Fruit fly (Drosophila melanogaster) whole organism, embryonic: ENCODE results near the gene CG14258.

Experiments
- Aef1 ChIP-seq: fragments of 200-800 bp; sonication (Bioruptor generic); IDR thresholded peaks from 3 replicates; pipeline ENCODE4 v1.3.6; 2022; ENCODE audit warnings: missing biosample characterization, missing genetic modification characterization
- Bteb2 ChIP-seq: fragments of 200-800 bp; sonication (Bioruptor generic); optimal IDR thresholded peaks from 2 replicates; lab custom pipeline; 2016; ENCODE audit warnings: missing biosample characterization, missing genetic modification characterization
- CG10654 ChIP-seq: fragments of 200-800 bp; sonication (Bioruptor generic); optimal IDR thresholded peaks from 2 replicates; lab custom pipeline; 2016; ENCODE audit warnings: missing biosample characterization, missing genetic modification characterization
- CG14710 ChIP-seq: fragments of 200-800 bp; sonication (Bioruptor generic); optimal IDR thresholded peaks from 3 replicates; lab custom pipeline; 2019; ENCODE audit warnings: missing biosample characterization, mild to moderate bottlenecking, missing genetic modification characterization, moderate library complexity
- CG1529 ChIP-seq: fragments of 200-800 bp; sonication (Bioruptor generic); optimal IDR thresholded peaks from 3 replicates; lab custom pipeline; 2018; ENCODE audit warnings: missing biosample characterization, missing genetic modification characterization
- CG16815 ChIP-seq: fragments of 200-800 bp; sonication (Bioruptor generic); optimal IDR thresholded peaks from 3 replicates; lab custom pipeline; 2017; ENCODE audit warnings: missing biosample characterization, mild to moderate bottlenecking, missing genetic modification characterization
- CG17361 ChIP-seq: fragments of 200-800 bp; sonication (Bioruptor generic); IDR thresholded peaks from 3 replicates; pipeline ENCODE4 v1.3.6; 2022; ENCODE audit warnings: missing biosample characterization, missing genetic modification characterization
- CG18011 ChIP-seq: fragments of 200-800 bp; sonication (Bioruptor generic); optimal IDR thresholded peaks from 2 replicates; lab custom pipeline; 2017; ENCODE audit warnings: missing biosample characterization, missing genetic modification characterization, mild to moderate bottlenecking, moderate library complexity, missing genotype
- CG2120 ChIP-seq: fragments of 200-800 bp; sonication (Bioruptor generic); optimal IDR thresholded peaks from 3 replicates; lab custom pipeline; 2016; ENCODE audit warnings: missing biosample characterization, missing genetic modification characterization
- CG5953 ChIP-seq: fragments of 200-800 bp; sonication (Bioruptor generic); IDR thresholded peaks from 2 replicates; pipeline ENCODE4 v1.3.6; 2022; ENCODE audit warnings: missing biosample characterization, missing genetic modification characterization
- CG7745 ChIP-seq: fragments of 200-800 bp; sonication (Bioruptor generic); optimal IDR thresholded peaks from 2 replicates; lab custom pipeline; 2018; ENCODE audit warnings: missing biosample characterization, mild to moderate bottlenecking, missing genetic modification characterization, moderate library complexity
- CG7786 ChIP-seq: fragments of 200-800 bp; sonication (Bioruptor generic); optimal IDR thresholded peaks from 2 replicates; lab custom pipeline; 2016; ENCODE audit warnings: missing biosample characterization, missing genetic modification characterization
- CG9437 ChIP-seq: fragments of 200-800 bp; sonication (Bioruptor generic); optimal IDR thresholded peaks from 2 replicates; lab custom pipeline; 2018; ENCODE audit warnings: missing biosample characterization, mild to moderate bottlenecking, missing genetic modification characterization
- CG9609 ChIP-seq: fragments of 200-800 bp; sonication (Bioruptor generic); optimal IDR thresholded peaks from 3 replicates; lab custom pipeline; 2016; ENCODE audit warnings: missing biosample characterization, missing genetic modification characterization
- CHES-1-like ChIP-seq: fragments of 200-800 bp; sonication (Bioruptor generic); optimal IDR thresholded peaks from 2 replicates; lab custom pipeline; 2016; ENCODE audit warnings: missing biosample characterization, missing genetic modification characterization
- CrebB ChIP-seq: fragments of 200-800 bp; sonication (Bioruptor generic); optimal IDR thresholded peaks from 3 replicates; lab custom pipeline; 2018; ENCODE audit warnings: missing biosample characterization, mild to moderate bottlenecking, missing genetic modification characterization
- D19A ChIP-seq: fragments of 200-800 bp; optimal IDR thresholded peaks from 3 replicates; lab custom pipeline; 2019; ENCODE audit warnings: missing biosample characterization, mild to moderate bottlenecking, missing genetic modification characterization, moderate library complexity
- Doc2 ChIP-seq: fragments of 200-800 bp; sonication (Bioruptor generic); IDR thresholded peaks from 2 replicates; pipeline ENCODE4 v1.3.6; 2022; ENCODE audit warnings: missing biosample characterization, missing genetic modification characterization
- Doc3 ChIP-seq: fragments of 200-800 bp; sonication (Bioruptor generic); IDR thresholded peaks from 3 replicates; pipeline ENCODE4 v1.3.6; 2022; ENCODE audit warnings: missing biosample characterization, missing genetic modification characterization; ENCODE audit not compliant: partially characterized antibody
- E2f1 ChIP-seq: fragments of 200-800 bp; sonication (Bioruptor generic); IDR thresholded peaks from 2 replicates; pipeline ENCODE4 v1.3.6; 2022; ENCODE audit warnings: missing biosample characterization, missing genetic modification characterization
- H15 ChIP-seq: fragments of 200-800 bp; sonication (Bioruptor generic); IDR thresholded peaks from 3 replicates; pipeline ENCODE4 v1.3.6; 2022; ENCODE audit warnings: missing biosample characterization, missing genetic modification characterization
- HLH3B ChIP-seq: fragments of 200-800 bp; sonication (Bioruptor generic); IDR thresholded peaks from 2 replicates; pipeline ENCODE4 v1.3.6; 2022; ENCODE audit warnings: missing biosample characterization, missing genetic modification characterization
- HLH4C ChIP-seq: fragments of 200-800 bp; sonication (Bioruptor generic); IDR thresholded peaks from 3 replicates; pipeline ENCODE4 v1.3.6; 2022; ENCODE audit warnings: missing biosample characterization, missing genetic modification characterization; ENCODE audit not compliant: partially characterized antibody
- Hey ChIP-seq: fragments of 200-800 bp; sonication (Bioruptor generic); optimal IDR thresholded peaks from 3 replicates; lab custom pipeline; 2018; ENCODE audit warnings: missing biosample characterization, mild to moderate bottlenecking, missing genetic modification characterization
- Hr39 ChIP-seq: fragments of >200 bp; optimal IDR thresholded peaks from 2 replicates; lab custom pipeline; 2017
- MBD-R2 ChIP-seq: fragments of 200-800 bp; sonication (Bioruptor generic); IDR thresholded peaks from 2 replicates; pipeline ENCODE4 v1.3.6; 2022; ENCODE audit warnings: missing biosample characterization, missing genetic modification characterization
- Med ChIP-seq: fragments of 200-800 bp; sonication (Bioruptor generic); peaks from one replicate; lab custom pipeline; 2016; ENCODE audit warnings: missing biosample characterization, missing genetic modification characterization, mild to moderate bottlenecking, inconsistent platforms, moderate library complexity
- Mrtf ChIP-seq: fragments of 200-800 bp; sonication (Bioruptor generic); IDR thresholded peaks from 3 replicates; pipeline ENCODE4 v1.3.6; 2022; ENCODE audit warnings: missing biosample characterization, missing genetic modification characterization
- Oli ChIP-seq: fragments of 200-800 bp; sonication (Bioruptor generic); optimal IDR thresholded peaks from 2 replicates; lab custom pipeline; 2018; ENCODE audit warnings: missing biosample characterization, mild to moderate bottlenecking, missing genetic modification characterization, moderate library complexity
- Sry-δ ChIP-seq: fragments of 200-800 bp; sonication (Bioruptor generic); optimal IDR thresholded peaks from 2 replicates; lab custom pipeline; 2016; ENCODE audit warnings: missing biosample characterization, missing genetic modification characterization
- Xbp1 ChIP-seq: fragments of 200-800 bp; sonication (Bioruptor generic); optimal IDR thresholded peaks from 3 replicates; lab custom pipeline; 2016; ENCODE audit warnings: missing biosample characterization, mild to moderate bottlenecking, missing genetic modification characterization
- abd-A ChIP-seq: fragments of 200-800 bp; sonication (Bioruptor generic); optimal IDR thresholded peaks from 3 replicates; lab custom pipeline; 2019; ENCODE audit warnings: missing biosample characterization, mild to moderate bottlenecking, missing genetic modification characterization, moderate library complexity
- btn ChIP-seq: fragments of 200-800 bp; sonication (Bioruptor generic); optimal IDR thresholded peaks from 2 replicates; lab custom pipeline; 2016; ENCODE audit warnings: missing biosample characterization, missing genetic modification characterization
- cas ChIP-seq: fragments of 200-800 bp; sonication (Bioruptor generic); IDR thresholded peaks from 2 replicates; pipeline ENCODE4 v1.3.6; 2022; ENCODE audit warnings: missing biosample characterization, missing genetic modification characterization
- corto ChIP-seq: fragments of 200-800 bp; sonication (Bioruptor generic); optimal IDR thresholded peaks from 2 replicates; lab custom pipeline; 2016; ENCODE audit warnings: missing biosample characterization, mild to moderate bottlenecking, missing genetic modification characterization, moderate library complexity
- crc ChIP-seq: fragments of 200-800 bp; sonication (Bioruptor generic); optimal IDR thresholded peaks from 2 replicates; lab custom pipeline; 2016; ENCODE audit warnings: missing biosample characterization, missing genetic modification characterization
- emc ChIP-seq: fragments of 200-800 bp; sonication (Bioruptor generic); optimal IDR thresholded peaks from 2 replicates; lab custom pipeline; 2016; ENCODE audit warnings: missing biosample characterization, missing genetic modification characterization
- fd64A ChIP-seq: fragments of 200-800 bp; sonication (Bioruptor generic); optimal IDR thresholded peaks from 3 replicates; lab custom pipeline; 2018; ENCODE audit warnings: missing biosample characterization, mild to moderate bottlenecking, missing genetic modification characterization
- gcm ChIP-seq: fragments of 200-800 bp; sonication (Bioruptor generic); optimal IDR thresholded peaks from 2 replicates; lab custom pipeline; 2019; ENCODE audit warnings: missing biosample characterization, mild to moderate bottlenecking, missing genetic modification characterization, moderate library complexity
- knrl ChIP-seq: fragments of 200-800 bp; sonication (Bioruptor generic); IDR thresholded peaks from 3 replicates; pipeline ENCODE4 v1.3.6; 2022; ENCODE audit warnings: missing biosample characterization, missing genetic modification characterization; ENCODE audit not compliant: partially characterized antibody
- lov ChIP-seq, 2 experiments: fragments of 200-800 bp in 1 of 2; fragments of >200 bp in 1 of 2; sonication (Bioruptor generic) in 1 of 2; IDR thresholded peaks in 1 of 2; optimal IDR thresholded peaks in 1 of 2; 2 replicates in 1 of 2; 3 replicates in 1 of 2; pipeline versions ENCODE4 v1.3.6 to Lab custom; 2017 to 2022; ENCODE audit warnings: missing biosample characterization in 1 of 2, missing genetic modification characterization in 1 of 2
- luna ChIP-seq: fragments of 200-800 bp; sonication (Bioruptor generic); optimal IDR thresholded peaks from 2 replicates; lab custom pipeline; 2016; ENCODE audit warnings: missing biosample characterization, missing genetic modification characterization
- mam ChIP-seq: fragments of 200-800 bp; sonication (Bioruptor generic); optimal IDR thresholded peaks from 3 replicates; lab custom pipeline; 2016; ENCODE audit warnings: missing biosample characterization, missing genetic modification characterization
- nerfin-1 ChIP-seq: fragments of 200-800 bp; sonication (Bioruptor generic); optimal IDR thresholded peaks from 3 replicates; lab custom pipeline; 2019; ENCODE audit warnings: missing biosample characterization, mild to moderate bottlenecking, missing genetic modification characterization, moderate library complexity
- odd ChIP-seq: fragments of 200-800 bp; sonication (Bioruptor generic); optimal IDR thresholded peaks from 2 replicates; lab custom pipeline; 2017; ENCODE audit warnings: missing biosample characterization, mild to moderate bottlenecking, missing genetic modification characterization
- prd ChIP-seq, 3 experiments: fragments of >200 bp in 2 of 3; fragments of 200-800 bp in 1 of 3; sonication (Bioruptor generic) in 1 of 3; optimal IDR thresholded peaks in 2 of 3; IDR thresholded peaks in 1 of 3; 2 replicates in 2 of 3; 3 replicates in 1 of 3; pipeline versions ENCODE4 v1.3.6 to Lab custom; 2017 to 2022; ENCODE audit warnings: missing biosample characterization in 1 of 3, missing genetic modification characterization in 1 of 3
- schlank ChIP-seq: fragments of 200-800 bp; sonication (Bioruptor generic); optimal IDR thresholded peaks from 2 replicates; lab custom pipeline; 2018; ENCODE audit warnings: missing biosample characterization, mild to moderate bottlenecking, missing genetic modification characterization
- sd ChIP-seq: fragments of 200-800 bp; sonication (Bioruptor generic); optimal IDR thresholded peaks from 3 replicates; lab custom pipeline; 2018; ENCODE audit warnings: missing biosample characterization, mild to moderate bottlenecking, missing genetic modification characterization, moderate library complexity
- sens-2 ChIP-seq: fragments of 200-800 bp; sonication (Bioruptor generic); IDR thresholded peaks from 2 replicates; pipeline ENCODE4 v1.3.6; 2022; ENCODE audit warnings: missing biosample characterization, missing genetic modification characterization
- sim ChIP-seq: fragments of 200-800 bp; sonication (Bioruptor generic); IDR thresholded peaks from 2 replicates; pipeline ENCODE4 v1.3.6; 2022; ENCODE audit warnings: missing biosample characterization, missing genetic modification characterization
- trh ChIP-seq: fragments of 200-800 bp; sonication (Bioruptor generic); optimal IDR thresholded peaks from 2 replicates; lab custom pipeline; 2016; ENCODE audit warnings: missing biosample characterization, missing genetic modification characterization

CG14258 gene

DNA sequence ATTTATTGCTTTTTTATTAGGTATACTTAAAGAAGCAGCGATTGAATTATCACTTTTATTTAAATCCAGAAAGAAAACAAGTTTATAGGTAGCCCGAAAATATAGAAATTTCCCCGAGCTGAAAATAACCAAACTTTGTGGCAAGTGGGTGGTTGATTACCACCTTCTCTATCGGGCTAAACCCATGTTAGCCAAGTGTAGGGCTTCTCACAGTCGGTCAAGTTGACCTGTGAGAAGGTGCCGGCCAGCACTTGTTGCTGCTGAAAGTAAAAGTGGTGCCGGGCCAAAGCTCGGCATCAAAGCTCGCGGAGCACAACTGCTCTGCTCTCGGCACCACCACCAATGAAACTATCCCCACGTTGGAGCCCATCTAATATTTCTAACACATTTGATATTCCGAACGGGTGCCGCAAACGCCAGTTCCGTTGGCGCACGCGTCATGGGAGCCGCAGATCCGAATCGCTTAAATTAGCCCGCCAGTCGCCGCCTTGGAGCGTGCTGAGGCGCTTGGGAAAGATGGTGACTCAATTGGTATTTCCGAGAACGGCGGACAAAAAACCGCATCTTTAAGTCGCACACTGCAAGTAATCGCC lies 21.9 kb upstream of the CG14258 start (continued):
- TF ChIP-seq CG1529 (GFP tag; lab: Kevin White, UChicago), result no peak
- TF ChIP-seq Hr39, result no peak
- no peak for TF ChIP-seq fd64A
- no peak for TF ChIP-seq Doc2 (GFP tag; lab: Robert Waterston, UW)
- no peak for TF ChIP-seq CG17361
- peak; percentile 86 for TF ChIP-seq Med
- no peak for TF ChIP-seq H15 (GFP tag; lab: Robert Waterston, UW)
- no peak for TF ChIP-seq HLH3B (GFP tag; lab: Robert Waterston, UW)
- no peak for TF ChIP-seq CG5953 (GFP tag; lab: Robert Waterston, UW)
- TF ChIP-seq btn (GFP tag; lab: Kevin White, UChicago), result no peak
- no peak for TF ChIP-seq CrebB (tag; lab: Kevin White, UChicago)
- TF ChIP-seq sens-2 (GFP tag; lab: Robert Waterston, UW), result no peak
- TF ChIP-seq CG2120 (GFP tag; lab: Kevin White, UChicago), result peak; percentile 7
- TF ChIP-seq E2f1 (GFP tag; lab: Robert Waterston, UW), result no peak
- no peak for TF ChIP-seq corto
- TF ChIP-seq odd (GFP tag; lab: Kevin White, UChicago), result no peak
- TF ChIP-seq nerfin-1 (tag; lab: Kevin White, UChicago), result no peak
- TF ChIP-seq Xbp1 (GFP tag; lab: Kevin White, UChicago), result no peak
- no peak for TF ChIP-seq CG16815
- no peak for TF ChIP-seq knrl (GFP tag; lab: Robert Waterston, UW)
- TF ChIP-seq mam (GFP tag; lab: Kevin White, UChicago), result peak; percentile 15
- peak; percentile 31 for TF ChIP-seq Oli (tag; lab: Kevin White, UChicago)
- TF ChIP-seq Doc3, result no peak
- TF ChIP-seq Mrtf, result no peak
- TF ChIP-seq luna (GFP tag; lab: Kevin White, UChicago), result no peak
- no peak for TF ChIP-seq MBD-R2 (GFP tag; lab: Robert Waterston, UW)
- TF ChIP-seq HLH4C, result no peak
- TF ChIP-seq sd (tag; lab: Kevin White, UChicago), result no peak
- no peak for TF ChIP-seq Sry-δ (GFP tag; lab: Kevin White, UChicago)
- no peak for TF ChIP-seq sim (GFP tag; lab: Robert Waterston, UW)
- no peak for TF ChIP-seq cas (GFP tag; lab: Robert Waterston, UW)
- TF ChIP-seq emc (GFP tag; lab: Kevin White, UChicago), result no peak
- no peak; the same call in 2 of the 3 replicates for TF ChIP-seq Aef1
- TF ChIP-seq trh (GFP tag; lab: Kevin White, UChicago), result no peak
- no peak for TF ChIP-seq CG10654 (GFP tag; lab: Kevin White, UChicago)
- no peak for TF ChIP-seq D19A (tag; lab: Kevin White, UChicago)
- no peak for TF ChIP-seq gcm
- TF ChIP-seq CG14710 (tag; lab: Kevin White, UChicago), result no peak
- TF ChIP-seq Hey, result no peak
- TF ChIP-seq CG9437 (GFP tag; lab: Kevin White, UChicago), result no peak
- no peak for TF ChIP-seq CG9609
- no peak for TF ChIP-seq CG18011 (GFP tag; lab: Kevin White, UChicago)
- TF ChIP-seq crc, result no peak
- no peak for TF ChIP-seq CG7786
- no peak for TF ChIP-seq CHES-1-like (GFP tag; lab: Kevin White, UChicago)
- no peak for TF ChIP-seq abd-A
- no peak for TF ChIP-seq prd (optimal IDR thresholded peaks at IDR 0.05; lab: Kevin White, UChicago)
- TF ChIP-seq prd (GFP tag; IDR thresholded peaks at IDR 0.05; lab: Robert Waterston, UW), result no peak
- no peak for TF ChIP-seq lov (optimal IDR thresholded peaks at IDR 0.05; lab: Kevin White, UChicago)
- TF ChIP-seq lov (GFP tag; IDR thresholded peaks at IDR 0.05; lab: Robert Waterston, UW), result no peak
- no peak for TF ChIP-seq Bteb2
- TF ChIP-seq schlank (tag; lab: Kevin White, UChicago), result no peak
- TF ChIP-seq CG7745 (tag; lab: Kevin White, UChicago), result no peak
